Fruit fly (Drosophila melanogaster) Kc167 (cell line): ENCODE data around the gene CG33253.

Source experiments
- Myc ChIP-seq: fragments of >200 bp; optimal IDR thresholded peaks from 2 replicates; lab custom pipeline; 2017; ENCODE audit warnings: missing external identifiers
- psq ChIP-seq: fragments of >200 bp; optimal IDR thresholded peaks from 2 replicates; lab custom pipeline; 2017; ENCODE audit warnings: missing external identifiers

dm6 chrX:19170791-19171190, 12.4 kb upstream of the CG33253 start, which contains the start of gene Inx5:
- TF ChIP-seq psq (lab: Kevin White, UChicago), result no peak
- TF ChIP-seq Myc, result no peak
